Worm (Caenorhabditis elegans): Measurements from ENCODE around the gene F28B4.4.

- TF ChIP-seq nhr-129 (tag; optimal IDR thresholded peaks at IDR 0.05), result peak; percentile 88
- no peak for TF ChIP-seq ztf-4 (tag; optimal IDR thresholded peaks at IDR 0.05)
- TF ChIP-seq ceh-16 (tag; optimal IDR thresholded peaks at IDR 0.05), result no peak
- TF ChIP-seq lin-13 (GFP tag; optimal IDR thresholded peaks at IDR 0.05), result no peak
- TF ChIP-seq unc-62 (GFP tag; optimal IDR thresholded peaks at IDR 0.05), result no peak
- TF ChIP-seq snpc-4 (tag; optimal IDR thresholded peaks at IDR 0.05), result no peak
- peak; percentile 64 for TF ChIP-seq fos-1 (tag; optimal IDR thresholded peaks at IDR 0.05)
- no peak for TF ChIP-seq ztf-11 (tag; optimal IDR thresholded peaks at IDR 0.05)
- no peak for TF ChIP-seq nhr-11 (tag; optimal IDR thresholded peaks at IDR 0.05)
- TF ChIP-seq zag-1 (tag; optimal IDR thresholded peaks at IDR 0.05), result no peak
- no peak for TF ChIP-seq unc-39 (tag; optimal IDR thresholded peaks at IDR 0.05)
- no peak for TF ChIP-seq aly-2 (tag; optimal IDR thresholded peaks at IDR 0.05)
- no peak for TF ChIP-seq nhr-23 (tag; optimal IDR thresholded peaks at IDR 0.05)
Observed at ce11 chrX:3245812-3246211, 36.4 kb upstream of the F28B4.4 start, which contains the start of gene F40F4.7.

All from whole organism, L2 larva.